Fruit fly (Drosophila melanogaster) whole organism, embryonic: ENCODE data around the gene CG7333.
A peak's percentile ranks its signal among the peaks of the same experiment; 100 is the strongest.

ENCODE experiments used
- BtbVII ChIP-seq: fragments of 200-800 bp; sonication (Bioruptor generic); optimal IDR thresholded peaks from 3 replicates; lab custom pipeline; 2017; ENCODE audit warnings: missing biosample characterization, mild to moderate bottlenecking, missing genetic modification characterization
- CG10209 ChIP-seq: fragments of 200-800 bp; sonication (Bioruptor generic); optimal IDR thresholded peaks from 3 replicates; lab custom pipeline; 2017; ENCODE audit warnings: missing biosample characterization, mild to moderate bottlenecking, missing genetic modification characterization, missing genetic modification reagents
- CG10543 ChIP-seq: fragments of 200-800 bp; sonication (Bioruptor generic); optimal IDR thresholded peaks from 3 replicates; lab custom pipeline; 2017; ENCODE audit warnings: missing biosample characterization, mild to moderate bottlenecking, missing genetic modification characterization, moderate library complexity
- CG12071 ChIP-seq: fragments of 200-800 bp; sonication (Bioruptor generic); optimal IDR thresholded peaks from 3 replicates; lab custom pipeline; 2018; ENCODE audit warnings: missing biosample characterization, mild to moderate bottlenecking, missing genetic modification characterization
- CG12104 ChIP-seq: fragments of 200-800 bp; sonication (Bioruptor generic); optimal IDR thresholded peaks from 3 replicates; lab custom pipeline; 2016; ENCODE audit warnings: missing biosample characterization, missing genetic modification characterization
- CG12219 ChIP-seq: fragments of 200-800 bp; sonication (Bioruptor generic); optimal IDR thresholded peaks from 3 replicates; lab custom pipeline; 2018; ENCODE audit warnings: missing biosample characterization, mild to moderate bottlenecking, missing genetic modification characterization
- CG12769 ChIP-seq: fragments of 200-800 bp; sonication (Bioruptor generic); optimal IDR thresholded peaks from 2 replicates; lab custom pipeline; 2019; ENCODE audit warnings: missing biosample characterization, mild to moderate bottlenecking, missing genetic modification characterization, moderate library complexity
- CG13123 ChIP-seq: fragments of 200-800 bp; sonication (Bioruptor generic); optimal IDR thresholded peaks from 2 replicates; lab custom pipeline; 2016; ENCODE audit warnings: missing biosample characterization, missing genetic modification characterization
- CG13296 ChIP-seq: fragments of 200-800 bp; sonication (Bioruptor generic); optimal IDR thresholded peaks from 3 replicates; lab custom pipeline; 2018; ENCODE audit warnings: missing biosample characterization, mild to moderate bottlenecking, missing genetic modification characterization
- CG14860 ChIP-seq: fragments of 200-800 bp; sonication (Bioruptor generic); IDR thresholded peaks from 3 replicates; pipeline ENCODE4 v1.3.6; 2022; ENCODE audit warnings: missing biosample characterization, missing genetic modification characterization; ENCODE audit not compliant: partially characterized antibody
- CG2678 ChIP-seq: fragments of 200-800 bp; sonication (Bioruptor generic); optimal IDR thresholded peaks from 3 replicates; lab custom pipeline; 2019; ENCODE audit warnings: missing biosample characterization, mild to moderate bottlenecking, missing genetic modification characterization, moderate library complexity
- CG2875 ChIP-seq: fragments of 200-800 bp; sonication (Bioruptor generic); optimal IDR thresholded peaks from 2 replicates; lab custom pipeline; 2017; ENCODE audit warnings: missing biosample characterization, mild to moderate bottlenecking, missing genetic modification characterization, missing genetic modification reagents
- CG30020 ChIP-seq: fragments of 200-800 bp; optimal IDR thresholded peaks from 2 replicates; lab custom pipeline; 2019; ENCODE audit warnings: missing biosample characterization, mild to moderate bottlenecking, missing genetic modification characterization, moderate library complexity
- CG31441 ChIP-seq: fragments of 200-800 bp; sonication (Bioruptor generic); IDR thresholded peaks from 2 replicates; pipeline ENCODE4 v1.3.6; 2022; ENCODE audit warnings: missing biosample characterization, missing genetic modification characterization
- CG3281 ChIP-seq: fragments of 200-800 bp; sonication (Bioruptor generic); optimal IDR thresholded peaks from 3 replicates; lab custom pipeline; 2017; ENCODE audit warnings: missing biosample characterization, mild to moderate bottlenecking, missing genetic modification characterization
- CG3726 ChIP-seq: fragments of 200-800 bp; sonication (Bioruptor generic); IDR thresholded peaks from 3 replicates; pipeline ENCODE4, ENCODE4 v1.3.6; 2022; ENCODE audit warnings: missing biosample characterization, missing genetic modification characterization
- CG4820 ChIP-seq: fragments of 200-800 bp; sonication (Bioruptor generic); optimal IDR thresholded peaks from 3 replicates; lab custom pipeline; 2016; ENCODE audit warnings: missing biosample characterization, missing genetic modification characterization
- CG5180 ChIP-seq: fragments of 200-800 bp; sonication (Bioruptor generic); optimal IDR thresholded peaks from 3 replicates; lab custom pipeline; 2017; ENCODE audit warnings: missing biosample characterization, missing genetic modification characterization, mild to moderate bottlenecking, moderate library complexity, missing genetic modification reagents
- CG6654 ChIP-seq: fragments of 200-800 bp; sonication (Bioruptor generic); optimal IDR thresholded peaks from 2 replicates; lab custom pipeline; 2017; ENCODE audit warnings: missing biosample characterization, mild to moderate bottlenecking, missing genetic modification characterization
- CG7987 ChIP-seq: fragments of 200-800 bp; sonication (Bioruptor generic); optimal IDR thresholded peaks from 2 replicates; lab custom pipeline; 2018; ENCODE audit warnings: missing biosample characterization, mild to moderate bottlenecking, missing genetic modification characterization, moderate library complexity
- CG9876 ChIP-seq: fragments of 200-800 bp; sonication (Bioruptor generic); optimal IDR thresholded peaks from 2 replicates; lab custom pipeline; 2016; ENCODE audit warnings: missing biosample characterization, missing genetic modification characterization
- Camta ChIP-seq: fragments of 200-800 bp; sonication (Bioruptor generic); optimal IDR thresholded peaks from 2 replicates; lab custom pipeline; 2016; ENCODE audit warnings: missing biosample characterization, missing genetic modification characterization
- CoRest ChIP-seq: fragments of 200-800 bp; sonication (Bioruptor generic); optimal IDR thresholded peaks from 3 replicates; lab custom pipeline; 2018; ENCODE audit warnings: missing biosample characterization, mild to moderate bottlenecking, missing genetic modification characterization, moderate library complexity
- CrebB ChIP-seq: fragments of 200-800 bp; sonication (Bioruptor generic); optimal IDR thresholded peaks from 3 replicates; lab custom pipeline; 2018; ENCODE audit warnings: missing biosample characterization, mild to moderate bottlenecking, missing genetic modification characterization
- Doc3 ChIP-seq: fragments of 200-800 bp; sonication (Bioruptor generic); IDR thresholded peaks from 3 replicates; pipeline ENCODE4 v1.3.6; 2022; ENCODE audit warnings: missing biosample characterization, missing genetic modification characterization; ENCODE audit not compliant: partially characterized antibody
- E2f1 ChIP-seq: fragments of 200-800 bp; sonication (Bioruptor generic); IDR thresholded peaks from 2 replicates; pipeline ENCODE4 v1.3.6; 2022; ENCODE audit warnings: missing biosample characterization, missing genetic modification characterization
- ERR ChIP-seq: fragments of 200-800 bp; sonication (Bioruptor generic); optimal IDR thresholded peaks from 2 replicates; lab custom pipeline; 2016; ENCODE audit warnings: missing biosample characterization, missing genetic modification characterization
- Fer3 ChIP-seq: fragments of 200-800 bp; sonication (Bioruptor generic); optimal IDR thresholded peaks from 2 replicates; lab custom pipeline; 2018; ENCODE audit warnings: missing biosample characterization, mild to moderate bottlenecking, missing genetic modification characterization, moderate library complexity
- Hmr ChIP-seq: fragments of 200-800 bp; sonication (Bioruptor generic); optimal IDR thresholded peaks from 3 replicates; lab custom pipeline; 2017; ENCODE audit warnings: mild to moderate bottlenecking, missing biosample characterization, missing genetic modification reagents, missing genetic modification characterization
- Oaz ChIP-seq: fragments of 200-800 bp; sonication (Bioruptor generic); IDR thresholded peaks from 2 replicates; pipeline ENCODE4 v1.3.6; 2022; ENCODE audit warnings: missing biosample characterization, missing genetic modification characterization
- Rfx ChIP-seq: fragments of 200-800 bp; sonication (Bioruptor generic); IDR thresholded peaks from 2 replicates; pipeline ENCODE4 v1.3.6; 2022; ENCODE audit warnings: missing biosample characterization, missing genetic modification characterization
- Ssrp ChIP-seq: fragments of 200-800 bp; sonication (Bioruptor generic); optimal IDR thresholded peaks from 2 replicates; lab custom pipeline; 2018; ENCODE audit warnings: missing biosample characterization, mild to moderate bottlenecking, missing genetic modification characterization, moderate library complexity
- bbx ChIP-seq: fragments of 200-800 bp; sonication (Bioruptor generic); IDR thresholded peaks from 2 replicates; pipeline ENCODE4 v1.3.6; 2022; ENCODE audit warnings: missing biosample characterization, missing genetic modification characterization; ENCODE audit not compliant: partially characterized antibody
- cwo ChIP-seq: fragments of 200-800 bp; sonication (Bioruptor generic); optimal IDR thresholded peaks from 3 replicates; lab custom pipeline; 2017; ENCODE audit warnings: missing biosample characterization, missing genetic modification characterization, mild to moderate bottlenecking, moderate library complexity, missing genetic modification reagents
- dmrt11E ChIP-seq: fragments of 200-800 bp; sonication (Bioruptor generic); optimal IDR thresholded peaks from 3 replicates; lab custom pipeline; 2018; ENCODE audit warnings: missing biosample characterization, mild to moderate bottlenecking, missing genetic modification characterization, moderate library complexity
- dmrt99B ChIP-seq: fragments of 200-800 bp; sonication (Bioruptor generic); optimal IDR thresholded peaks from 2 replicates; lab custom pipeline; 2018; ENCODE audit warnings: missing biosample characterization, mild to moderate bottlenecking, missing genetic modification characterization, moderate library complexity
- ftz-f1 ChIP-seq: fragments of 200-800 bp; sonication (Bioruptor generic); optimal IDR thresholded peaks from 2 replicates; lab custom pipeline; 2016; ENCODE audit warnings: missing biosample characterization, missing genetic modification characterization
- gem ChIP-seq: fragments of 200-800 bp; sonication (Bioruptor generic); optimal IDR thresholded peaks from 2 replicates; lab custom pipeline; 2019; ENCODE audit warnings: missing biosample characterization, mild to moderate bottlenecking, missing genetic modification characterization, moderate library complexity
- grn ChIP-seq: fragments of 200-800 bp; sonication (Bioruptor generic); optimal IDR thresholded peaks from 3 replicates; lab custom pipeline; 2017; ENCODE audit warnings: missing biosample characterization, missing genetic modification characterization
- h ChIP-seq: fragments of >200 bp; optimal IDR thresholded peaks from 2 replicates; lab custom pipeline; 2017
- ham ChIP-seq: fragments of 200-800 bp; sonication (Bioruptor generic); IDR thresholded peaks from 2 replicates; pipeline ENCODE4 v1.3.6; 2022; ENCODE audit warnings: missing biosample characterization, missing genetic modification characterization
- ind ChIP-seq: fragments of 200-800 bp; sonication (Bioruptor generic); optimal IDR thresholded peaks from 3 replicates; lab custom pipeline; 2016; ENCODE audit warnings: missing biosample characterization, missing genetic modification characterization
- kni ChIP-seq: fragments of 200-800 bp; sonication (Bioruptor generic); optimal IDR thresholded peaks from 3 replicates; lab custom pipeline; 2017; ENCODE audit warnings: mild to moderate bottlenecking, missing biosample characterization, missing genetic modification reagents, missing genetic modification characterization
- lmd ChIP-seq: fragments of 200-800 bp; sonication (Bioruptor generic); IDR thresholded peaks from 2 replicates; pipeline ENCODE4 v1.3.6; 2022; ENCODE audit warnings: missing biosample characterization, missing genetic modification characterization
- odd ChIP-seq: fragments of 200-800 bp; sonication (Bioruptor generic); optimal IDR thresholded peaks from 2 replicates; lab custom pipeline; 2017; ENCODE audit warnings: missing biosample characterization, mild to moderate bottlenecking, missing genetic modification characterization
- org-1 ChIP-seq: fragments of 200-800 bp; sonication (Bioruptor generic); optimal IDR thresholded peaks from 2 replicates; lab custom pipeline; 2017; ENCODE audit warnings: missing biosample characterization, missing genetic modification characterization
- pita ChIP-seq: fragments of 200-800 bp; sonication (Bioruptor generic); optimal IDR thresholded peaks from 2 replicates; lab custom pipeline; 2017; ENCODE audit warnings: missing biosample characterization, mild to moderate bottlenecking, missing genetic modification characterization
- sd ChIP-seq: fragments of 200-800 bp; sonication (Bioruptor generic); optimal IDR thresholded peaks from 3 replicates; lab custom pipeline; 2018; ENCODE audit warnings: missing biosample characterization, mild to moderate bottlenecking, missing genetic modification characterization, moderate library complexity
- slp2 ChIP-seq: fragments of 200-800 bp; sonication (Bioruptor generic); optimal IDR thresholded peaks from 2 replicates; lab custom pipeline; 2016; ENCODE audit warnings: missing biosample characterization, missing genetic modification characterization
- sug ChIP-seq: fragments of 200-800 bp; optimal IDR thresholded peaks from 2 replicates; lab custom pipeline; 2019; ENCODE audit warnings: missing biosample characterization, mild to moderate bottlenecking, missing genetic modification characterization, moderate library complexity
- tap ChIP-seq: fragments of 200-800 bp; optimal IDR thresholded peaks from 3 replicates; lab custom pipeline; 2019; ENCODE audit warnings: missing biosample characterization, mild to moderate bottlenecking, missing genetic modification characterization, moderate library complexity
- toy ChIP-seq: fragments of 200-800 bp; sonication (Bioruptor generic); IDR thresholded peaks from 2 replicates; pipeline ENCODE4 v1.3.6; 2022; ENCODE audit warnings: missing biosample characterization, missing genetic modification characterization

CG7333 gene

dm6 chr3R:19612908-19613431 is 12.5 kb downstream of the CG7333 start, which contains the start of gene CG16727 (continued):
- TF ChIP-seq ham (GFP tag; lab: Robert Waterston, UW) (no peak), Fer3 (tag; lab: Kevin White, UChicago) (no peak), Camta (no peak), CG14860 (no peak), org-1 (GFP tag; lab: Kevin White, UChicago) (peak; percentile 11), cwo (GFP tag; lab: Kevin White, UChicago) (peak; percentile 15), ind (GFP tag; lab: Kevin White, UChicago) (no peak), slp2 (GFP tag; lab: Kevin White, UChicago) (no peak), kni (GFP tag; lab: Kevin White, UChicago) (no peak), CG7987 (GFP tag; lab: Kevin White, UChicago) (peak; percentile 28), dmrt11E (tag; lab: Kevin White, UChicago) (no peak), toy (GFP tag; lab: Robert Waterston, UW) (no peak), CG30020 (no peak), CG12071 (peak; percentile 41), odd (GFP tag; lab: Kevin White, UChicago) (peak; percentile 35), ERR (GFP tag; lab: Kevin White, UChicago) (no peak), CG12219 (GFP tag; lab: Kevin White, UChicago) (peak; percentile 16), CG13296 (peak; percentile 65), lmd (GFP tag; lab: Robert Waterston, UW) (no peak), sug (tag; lab: Kevin White, UChicago) (no peak), h (lab: Kevin White, UChicago) (no peak), CG2875 (GFP tag; lab: Kevin White, UChicago) (peak; percentile 18), bbx (GFP tag; lab: Robert Waterston, UW) (no peak), tap (peak; percentile 2), CG3281 (peak; percentile 52), dmrt99B (peak; percentile 26), CG31441 (GFP tag; lab: Robert Waterston, UW) (no peak), CG12769 (tag; lab: Kevin White, UChicago) (peak; percentile 4), CG10209 (GFP tag; lab: Kevin White, UChicago) (peak; percentile 22), CoRest (tag; lab: Kevin White, UChicago) (no peak), CG5180 (GFP tag; lab: Kevin White, UChicago) (peak; percentile 33), CG2678 (tag; lab: Kevin White, UChicago) (peak; percentile 65), CG3726 (GFP tag; lab: Robert Waterston, UW) (0 out of 3 replicates have a peak, but pooled peaks have one; percentile 20), Oaz (no peak), Hmr (peak; percentile 58), CG10543 (peak; percentile 54), CrebB (tag; lab: Kevin White, UChicago) (peak; percentile 17), Rfx (GFP tag; lab: Robert Waterston, UW) (0 out of 2 replicates have a peak, but pooled peaks have one; percentile 12), BtbVII (GFP tag; lab: Kevin White, UChicago) (peak; percentile 30), CG12104 (GFP tag; lab: Kevin White, UChicago) (no peak)
- TF ChIP-seq, all 482 proteins: peak for 45

dm6 chr3R:19619908-19620307 is 19.5 kb downstream of the CG7333 start:
- TF ChIP-seq CG12219 (GFP tag; lab: Kevin White, UChicago) (no peak), Doc3 (GFP tag; lab: Robert Waterston, UW) (no peak), gem (no peak), ftz-f1 (GFP tag; lab: Kevin White, UChicago) (peak; percentile 2), Ssrp (no peak), CG6654 (GFP tag; lab: Kevin White, UChicago) (no peak), grn (GFP tag; lab: Kevin White, UChicago) (no peak), E2f1 (GFP tag; lab: Robert Waterston, UW) (no peak), CG9876 (GFP tag; lab: Kevin White, UChicago) (no peak), CG4820 (GFP tag; lab: Kevin White, UChicago) (no peak), sd (tag; lab: Kevin White, UChicago) (peak; percentile 86), pita (no peak), CG13123 (GFP tag; lab: Kevin White, UChicago) (no peak), cwo (GFP tag; lab: Kevin White, UChicago) (peak; percentile 88)
